Fruit fly (Drosophila melanogaster): ENCODE results near the gene Rpn9.

- TF ChIP-seq bab1 (GFP tag; optimal IDR thresholded peaks at IDR 0.05) (peak; percentile 34), CG12768 (GFP tag; optimal IDR thresholded peaks at IDR 0.05) (no peak), kay (GFP tag; ENCODE audit: borderline replicate concordance) (no peak), Hr96 (GFP tag; optimal IDR thresholded peaks at IDR 0.05) (no peak), ovo (GFP tag; optimal IDR thresholded peaks at IDR 0.05) (no peak), toe (GFP tag; optimal IDR thresholded peaks at IDR 0.05) (no peak), CG7045 (GFP tag; optimal IDR thresholded peaks at IDR 0.05) (no peak), CG5204 (GFP tag; optimal IDR thresholded peaks at IDR 0.05) (no peak), Crg-1 (GFP tag; optimal IDR thresholded peaks at IDR 0.05) (no peak), CG33017 (tag; optimal IDR thresholded peaks at IDR 0.05) (no peak), Mnt (GFP tag; optimal IDR thresholded peaks at IDR 0.05) (no peak), CG14711 (tag; optimal IDR thresholded peaks at IDR 0.05) (no peak)
Observed at dm6 chr3R:23694579-23695033, 38.7 kb downstream of the Rpn9 start, which contains the start of gene CG10254.

All from whole organism, adult.